Worm (Caenorhabditis elegans) whole organism, midembryonic: ENCODE results near the gene fut-1.

Experiments used
- T22C8.4 ChIP-seq: fragments of 200-800 bp; sonication (Bioruptor generic); IDR thresholded peaks from 2 replicates; pipeline ENCODE4 v1.3.6; 2022; ENCODE audit warnings: missing genetic modification characterization, missing compliant biosample characterization
- cog-1 ChIP-seq: sonication (generic microtip); optimal IDR thresholded peaks from 2 replicates; lab custom pipeline; 2016; ENCODE audit warnings: missing genetic modification characterization, missing compliant biosample characterization
- flt-1 ChIP-seq: fragments of 200-800 bp; sonication (Bioruptor generic); IDR thresholded peaks from 2 replicates; pipeline ENCODE4 v1.3.6; 2022; ENCODE audit warnings: missing genetic modification characterization, missing compliant biosample characterization
- klf-2 ChIP-seq: fragments of 200-800 bp; sonication (Bioruptor generic); conservative IDR thresholded peaks from 2 replicates; pipeline ENCODE4 v1.3.6; 2022; ENCODE audit warnings: missing genetic modification reagents, missing genetic modification characterization, missing compliant biosample characterization
- tab-1 ChIP-seq: fragments of 200-800 bp; sonication (Bioruptor generic); IDR thresholded peaks from 2 replicates; pipeline ENCODE4 v1.3.6; 2022; ENCODE audit warnings: missing genetic modification characterization, missing compliant biosample characterization
- ztf-23 ChIP-seq: fragments of 200-800 bp; sonication (Bioruptor generic); IDR thresholded peaks from 2 replicates; pipeline ENCODE4 v1.3.6; 2022; ENCODE audit warnings: missing genetic modification reagents, missing genetic modification characterization, missing compliant biosample characterization
- ztf-29 ChIP-seq: fragments of 200-800 bp; sonication (Bioruptor generic); IDR thresholded peaks from 2 replicates; pipeline ENCODE4 v1.3.6; 2022; ENCODE audit warnings: missing genetic modification reagents, missing genetic modification characterization, missing compliant biosample characterization

DNA sequence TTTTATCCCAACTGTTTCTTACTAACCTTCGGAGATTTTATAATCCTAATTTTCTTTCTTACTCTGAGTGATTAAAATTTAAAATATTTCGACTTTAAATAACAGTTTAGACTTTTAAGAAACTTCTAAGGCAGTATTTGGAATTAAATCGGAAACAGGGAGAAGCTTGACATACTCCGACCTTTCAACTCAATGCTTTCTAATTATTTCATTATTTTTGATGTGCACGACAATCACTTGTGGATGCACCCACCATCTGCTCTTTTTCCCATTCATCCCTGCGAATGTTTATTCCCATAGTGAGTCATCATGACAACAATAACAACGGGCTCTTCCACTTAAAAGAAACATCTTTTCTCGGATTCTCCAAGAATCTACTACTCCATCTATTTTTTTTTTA, 10.8 kb downstream of the fut-1 start:
- no peak for TF ChIP-seq T22C8.4 (GFP tag; lab: Robert Waterston, UW)
- TF ChIP-seq ztf-23 (GFP tag; lab: Robert Waterston, UW), result no peak
- TF ChIP-seq klf-2 (GFP tag; lab: Robert Waterston, UW), result no peak
- TF ChIP-seq tab-1, result no peak
- TF ChIP-seq cog-1 (tag; lab: Kevin White, UChicago), result no peak
- no peak for TF ChIP-seq flt-1 (GFP tag; lab: Robert Waterston, UW)
- no peak for TF ChIP-seq ztf-29 (GFP tag; lab: Robert Waterston, UW)
